Fruit fly (Drosophila melanogaster) whole organism, prepupa: ENCODE results near the gene Uxs.

Experiments used
- Blimp-1 ChIP-seq: fragments of 200-800 bp; sonication (Bioruptor generic); optimal IDR thresholded peaks from 3 replicates; lab custom pipeline; 2017; ENCODE audit warnings: missing biosample characterization, missing genetic modification characterization, mild to moderate bottlenecking, moderate library complexity, missing genetic modification reagents
- CG16779 ChIP-seq: fragments of 200-800 bp; sonication (Bioruptor generic); optimal IDR thresholded peaks from 3 replicates; lab custom pipeline; 2017; ENCODE audit warnings: missing biosample characterization, mild to moderate bottlenecking, missing genetic modification characterization
- CG3032 ChIP-seq: fragments of 200-800 bp; optimal IDR thresholded peaks from 2 replicates; lab custom pipeline; 2019; ENCODE audit warnings: missing biosample characterization, mild to moderate bottlenecking, missing genetic modification characterization, moderate library complexity
- Gug ChIP-seq: fragments of 200-800 bp; sonication (Bioruptor generic); IDR thresholded peaks from 2 replicates; pipeline ENCODE4 v1.3.6; 2022; ENCODE audit warnings: missing biosample characterization, missing genetic modification characterization
- Hr4 ChIP-seq: fragments of 200-800 bp; sonication (Bioruptor generic); optimal IDR thresholded peaks from 3 replicates; lab custom pipeline; 2016; ENCODE audit warnings: missing biosample characterization, missing genetic modification characterization
- pdm3 ChIP-seq: fragments of 200-800 bp; sonication (Bioruptor generic); optimal IDR thresholded peaks from 3 replicates; lab custom pipeline; 2016; ENCODE audit warnings: missing biosample characterization, missing genetic modification characterization
- topi ChIP-seq: fragments of 200-800 bp; sonication (Bioruptor generic); optimal IDR thresholded peaks from 3 replicates; lab custom pipeline; 2016; ENCODE audit warnings: missing biosample characterization, missing genetic modification characterization

- TF ChIP-seq pdm3 (GFP tag; lab: Kevin White, UChicago) (no peak), Hr4 (no peak), topi (GFP tag; lab: Kevin White, UChicago) (no peak), Blimp-1 (GFP tag; lab: Kevin White, UChicago) (no peak), CG16779 (tag; lab: Kevin White, UChicago) (no peak), Gug (GFP tag; lab: Robert Waterston, UW) (no peak), CG3032 (tag; lab: Kevin White, UChicago) (no peak)
These were observed 4.9 kb upstream of the Uxs start, which contains the start of gene RecQ4 for dm6 chr3L:8175818-8176217.
